Fruit fly (Drosophila melanogaster): ENCODE data around the gene mrt.

- TF ChIP-seq usp (GFP tag; optimal IDR thresholded peaks at IDR 0.05), result no peak
- TF ChIP-seq pan (optimal IDR thresholded peaks at IDR 0.05), result no peak
- TF ChIP-seq Abd-B (GFP tag; optimal IDR thresholded peaks at IDR 0.05), result no peak
- TF ChIP-seq brk (GFP tag; optimal IDR thresholded peaks at IDR 0.05), result no peak
- TF ChIP-seq dl (GFP tag; optimal IDR thresholded peaks at IDR 0.05; ENCODE audit: insufficient read depth in 1 of 2, partially characterized antibody in 2 of 2), result no peak
- no peak for TF ChIP-seq Jra (GFP tag; optimal IDR thresholded peaks at IDR 0.05)
- no peak for TF ChIP-seq h (GFP tag; optimal IDR thresholded peaks at IDR 0.05)
Observed at dm6 chr3R:27270379-27271266, 11.8 kb downstream of the mrt start.

Data from whole organism, wandering third instar larva.